Worm (Caenorhabditis elegans) whole organism, young adult: ENCODE data around the gene cyp-33C11.
A peak's percentile ranks its signal among the peaks of the same experiment; 100 is the strongest.

ENCODE experiments used
- C06A6.2 ChIP-seq: fragments of 200-800 bp; sonication (Bioruptor generic); conservative IDR thresholded peaks from 2 replicates; pipeline ENCODE4 v1.3.6; 2022; ENCODE audit warnings: missing genetic modification characterization, missing compliant biosample characterization
- F10E7.11 ChIP-seq: sonication (generic microtip); optimal IDR thresholded peaks from 2 replicates; lab custom pipeline; 2017; ENCODE audit warnings: mild to moderate bottlenecking, missing genetic modification characterization, moderate library complexity, missing compliant biosample characterization
- F37B4.10 ChIP-seq: fragments of 200-800 bp; sonication (Bioruptor generic); IDR thresholded peaks from 2 replicates; pipeline ENCODE4 v1.3.6; 2022; ENCODE audit warnings: missing genetic modification characterization, missing compliant biosample characterization
- F52B5.7 ChIP-seq: sonication (generic microtip); optimal IDR thresholded peaks from 2 replicates; lab custom pipeline; 2016; ENCODE audit warnings: mild to moderate bottlenecking, missing genetic modification characterization, missing compliant biosample characterization
- F57A8.1 ChIP-seq: fragments of 200-800 bp; sonication (Bioruptor generic); optimal IDR thresholded peaks from 2 replicates; lab custom pipeline; 2018; ENCODE audit warnings: mild to moderate bottlenecking, missing genetic modification characterization, moderate library complexity, missing compliant biosample characterization
- F57C9.4 ChIP-seq: sonication (generic microtip); optimal IDR thresholded peaks from 2 replicates; lab custom pipeline; 2017; ENCODE audit warnings: mild to moderate bottlenecking, missing genetic modification characterization, missing compliant biosample characterization
- T26A5.8 ChIP-seq: sonication (generic microtip); optimal IDR thresholded peaks from 2 replicates; lab custom pipeline; 2016; ENCODE audit warnings: missing genetic modification characterization, missing compliant biosample characterization
- Y56A3A.18 ChIP-seq: fragments of 200-800 bp; sonication (Bioruptor generic); IDR thresholded peaks from 2 replicates; pipeline ENCODE4 v1.3.6; 2022; ENCODE audit warnings: missing genetic modification reagents, missing genetic modification characterization, missing compliant biosample characterization
- ZK185.1 ChIP-seq: sonication (generic microtip); optimal IDR thresholded peaks from 2 replicates; lab custom pipeline; 2016; ENCODE audit warnings: mild to moderate bottlenecking, missing genetic modification characterization, missing compliant biosample characterization; ENCODE audit not compliant: poor library complexity, severe bottlenecking
- attf-3 ChIP-seq: fragments of 200-800 bp; sonication (Bioruptor generic); conservative IDR thresholded peaks from 2 replicates; pipeline ENCODE4 v1.3.6; 2022; ENCODE audit warnings: missing genetic modification reagents, missing genetic modification characterization, missing compliant biosample characterization
- attf-5 ChIP-seq: fragments of 200-800 bp; sonication (Bioruptor generic); optimal IDR thresholded peaks from 2 replicates; lab custom pipeline; 2018; ENCODE audit warnings: mild to moderate bottlenecking, missing genetic modification characterization, missing compliant biosample characterization
- attf-6 ChIP-seq: fragments of 200-800 bp; sonication (Bioruptor generic); IDR thresholded peaks from 2 replicates; pipeline ENCODE4 v1.3.6; 2022; ENCODE audit warnings: missing genetic modification reagents, missing genetic modification characterization, missing compliant biosample characterization
- ccch-3 ChIP-seq: fragments of 200-800 bp; sonication (Bioruptor generic); optimal IDR thresholded peaks from 2 replicates; lab custom pipeline; 2018; ENCODE audit warnings: mild to moderate bottlenecking, missing genetic modification characterization, missing compliant biosample characterization
- cebp-2 ChIP-seq: fragments of 200-800 bp; sonication (Bioruptor generic); IDR thresholded peaks from 2 replicates; pipeline ENCODE4 v1.3.6; 2022; ENCODE audit warnings: missing genetic modification characterization, missing compliant biosample characterization
- ceh-100 ChIP-seq: fragments of 200-800 bp; sonication (Bioruptor generic); IDR thresholded peaks from 2 replicates; pipeline ENCODE4 v1.3.6; 2022; ENCODE audit warnings: missing genetic modification reagents, missing genetic modification characterization, missing compliant biosample characterization
- ceh-27 ChIP-seq: fragments of 200-800 bp; sonication (Bioruptor generic); optimal IDR thresholded peaks from 2 replicates; lab custom pipeline; 2018; ENCODE audit warnings: mild to moderate bottlenecking, missing genetic modification characterization, moderate library complexity, missing compliant biosample characterization
- ceh-40 ChIP-seq: fragments of 200-800 bp; sonication (Bioruptor generic); IDR thresholded peaks from 2 replicates; pipeline ENCODE4 v1.3.6; 2022; ENCODE audit warnings: missing genetic modification characterization, missing compliant biosample characterization
- ceh-58 ChIP-seq: fragments of 200-800 bp; sonication (Bioruptor generic); IDR thresholded peaks from 2 replicates; pipeline ENCODE4 v1.3.6; 2022; ENCODE audit warnings: missing genetic modification characterization, missing compliant biosample characterization
- ceh-79 ChIP-seq: sonication (generic microtip); optimal IDR thresholded peaks from 2 replicates; lab custom pipeline; 2017; ENCODE audit warnings: mild to moderate bottlenecking, missing genetic modification characterization, missing compliant biosample characterization
- chd-7 ChIP-seq: sonication (generic microtip); optimal IDR thresholded peaks from 2 replicates; lab custom pipeline; 2016; ENCODE audit warnings: mild to moderate bottlenecking, missing genetic modification characterization, moderate library complexity, missing compliant biosample characterization
- dpl-1 ChIP-seq: fragments of 150-350 bp; optimal IDR thresholded peaks from 2 replicates; lab custom pipeline; 2014; ENCODE audit warnings: missing biosample characterization, missing genetic modification reagents, missing genetic modification characterization
- egrh-3 ChIP-seq: fragments of 200-800 bp; sonication (Bioruptor generic); IDR thresholded peaks from 2 replicates; pipeline ENCODE4 v1.3.6; 2022; ENCODE audit warnings: missing genetic modification reagents, missing genetic modification characterization, missing compliant biosample characterization
- ets-4 ChIP-seq: fragments of 200-800 bp; sonication (Bioruptor generic); optimal IDR thresholded peaks from 2 replicates; lab custom pipeline; 2018; ENCODE audit warnings: mild to moderate bottlenecking, missing genetic modification characterization, missing compliant biosample characterization
- fkh-3 ChIP-seq: sonication (generic microtip); optimal IDR thresholded peaks from 2 replicates; lab custom pipeline; 2016; ENCODE audit warnings: mild to moderate bottlenecking, missing genetic modification characterization, missing compliant biosample characterization
- lag-1 ChIP-seq: fragments of 200-800 bp; sonication (Bioruptor generic); IDR thresholded peaks from 2 replicates; pipeline ENCODE4 v1.3.6; 2022; ENCODE audit warnings: missing genetic modification reagents, missing genetic modification characterization, missing compliant biosample characterization
- let-607 ChIP-seq, 2 experiments: fragments of 200-800 bp in 1 of 2; sonication (Bioruptor generic) in 1 of 2; sonication (generic microtip) in 1 of 2; optimal IDR thresholded peaks; 2 replicates each; lab custom pipeline; 2016 to 2018; ENCODE audit warnings: mild to moderate bottlenecking in 2 of 2, missing compliant biosample characterization in 2 of 2, missing genetic modification characterization in 2 of 2, moderate library complexity in 2 of 2, missing genotype in 1 of 2
- lin-35 ChIP-seq, 3 experiments: fragments of 150-350 bp in 2 of 3; sonication (generic microtip) in 1 of 3; optimal IDR thresholded peaks; 2 replicates each; lab custom pipeline; 2014 to 2018; ENCODE audit warnings: missing biosample characterization in 3 of 3, missing genetic modification characterization in 3 of 3, missing genetic modification reagents in 3 of 3
- lin-40 ChIP-seq: sonication (generic microtip); optimal IDR thresholded peaks from 2 replicates; lab custom pipeline; 2016; ENCODE audit warnings: missing genetic modification characterization, mild to moderate bottlenecking, missing compliant biosample characterization, missing genotype, missing genetic modification reagents
- lir-1 ChIP-seq: fragments of 200-800 bp; sonication (Bioruptor generic); conservative IDR thresholded peaks from 2 replicates; pipeline ENCODE4 v1.3.6; 2022; ENCODE audit warnings: missing genetic modification reagents, missing genetic modification characterization, missing compliant biosample characterization
- lsy-27 ChIP-seq: sonication (generic microtip); optimal IDR thresholded peaks from 2 replicates; lab custom pipeline; 2017; ENCODE audit warnings: missing genetic modification characterization, mild to moderate bottlenecking, missing compliant biosample characterization, antibody characterized with exemption, missing genotype, borderline replicate concordance; ENCODE audit not compliant: insufficient read depth
- madf-3 ChIP-seq: fragments of 200-800 bp; sonication (Bioruptor generic); IDR thresholded peaks from 2 replicates; pipeline ENCODE4 v1.3.6; 2022; ENCODE audit warnings: missing genetic modification reagents, missing genetic modification characterization, missing compliant biosample characterization
- madf-6 ChIP-seq: fragments of 200-800 bp; sonication (Bioruptor generic); IDR thresholded peaks from 2 replicates; pipeline ENCODE4 v1.3.6; 2022; ENCODE audit warnings: missing genetic modification reagents, missing genetic modification characterization, missing compliant biosample characterization
- mes-4 ChIP-seq: sonication (generic microtip); optimal IDR thresholded peaks from 2 replicates; lab custom pipeline; 2016; ENCODE audit warnings: missing genotype, missing genetic modification characterization, missing compliant biosample characterization
- nfya-1 ChIP-seq: sonication (generic microtip); optimal IDR thresholded peaks from 2 replicates; lab custom pipeline; 2017; ENCODE audit warnings: antibody characterized with exemption, missing compliant biosample characterization, missing genetic modification characterization, borderline replicate concordance; ENCODE audit not compliant: insufficient read depth
- nfyb-1 ChIP-seq: fragments of 200-800 bp; sonication (Bioruptor generic); IDR thresholded peaks from 2 replicates; pipeline ENCODE4 v1.3.6; 2022; ENCODE audit warnings: missing genetic modification reagents, missing genetic modification characterization, missing compliant biosample characterization
- nhr-120 ChIP-seq: fragments of 200-800 bp; sonication (Bioruptor generic); IDR thresholded peaks from 2 replicates; pipeline ENCODE4 v1.3.6; 2022; ENCODE audit warnings: missing genetic modification characterization, missing compliant biosample characterization
- nhr-27 ChIP-seq: fragments of 200-800 bp; sonication (Bioruptor generic); optimal IDR thresholded peaks from 2 replicates; lab custom pipeline; 2018; ENCODE audit warnings: mild to moderate bottlenecking, missing genetic modification characterization, moderate library complexity, missing compliant biosample characterization
- pbrm-1 ChIP-seq: fragments of 200-800 bp; sonication (Bioruptor generic); IDR thresholded peaks from 2 replicates; pipeline ENCODE4 v1.3.6; 2022; ENCODE audit warnings: missing genetic modification reagents, missing genetic modification characterization, missing compliant biosample characterization
- somi-1 ChIP-seq: fragments of 200-800 bp; sonication (Bioruptor generic); optimal IDR thresholded peaks from 2 replicates; lab custom pipeline; 2018; ENCODE audit warnings: mild to moderate bottlenecking, missing genetic modification characterization, missing compliant biosample characterization
- unc-130 ChIP-seq: sonication (generic microtip); optimal IDR thresholded peaks from 2 replicates; lab custom pipeline; 2016; ENCODE audit warnings: missing genetic modification reagents, missing genetic modification characterization, missing compliant biosample characterization
- unc-62 ChIP-seq: fragments of 150-350 bp; optimal IDR thresholded peaks from 2 replicates; lab custom pipeline; 2014; ENCODE audit warnings: missing biosample characterization, missing genetic modification reagents, missing genetic modification characterization
- xnd-1 ChIP-seq: sonication (generic microtip); optimal IDR thresholded peaks from 2 replicates; lab custom pipeline; 2016; ENCODE audit warnings: missing genotype, missing genetic modification reagents, missing genetic modification characterization, missing compliant biosample characterization
- zim-3 ChIP-seq: sonication (generic microtip); optimal IDR thresholded peaks from 2 replicates; lab custom pipeline; 2017; ENCODE audit warnings: mild to moderate bottlenecking, missing genetic modification characterization, moderate library complexity, missing compliant biosample characterization
- ztf-25 ChIP-seq: fragments of 200-800 bp; sonication (Bioruptor generic); IDR thresholded peaks from 2 replicates; pipeline ENCODE4 v1.3.6; 2022; ENCODE audit warnings: missing genetic modification reagents, missing genetic modification characterization, missing compliant biosample characterization

The cyp-33C11 gene

ce11 chrV:728822-729493 is 16.2 kb upstream of the cyp-33C11 start (continued):
- TF ChIP-seq lag-1 (GFP tag; lab: Robert Waterston, UW), result no peak
- no peak for TF ChIP-seq F10E7.11 (tag; lab: Kevin White, UChicago)
- no peak for TF ChIP-seq xnd-1 (tag; lab: Kevin White, UChicago)
- peak; percentile 8 for TF ChIP-seq F57C9.4 (tag; lab: Kevin White, UChicago)
- no peak for TF ChIP-seq fkh-3 (tag; lab: Kevin White, UChicago)
- no peak for TF ChIP-seq ceh-27
- no peak for TF ChIP-seq ztf-25
- no peak for TF ChIP-seq lir-1 (GFP tag; lab: Robert Waterston, UW)
- no peak for TF ChIP-seq egrh-3
- no peak for TF ChIP-seq pbrm-1

ce11 chrV:727484-728351 is 14.9 kb upstream of the cyp-33C11 start, which contains the start of the genes icl-1 and srh-2:
Gene icl-1 (minus strand): TSS chrV:728004.
Gene srh-2 (plus strand): TSS chrV:728301.
- TF ChIP-seq lin-35 (GFP tag; optimal IDR thresholded peaks at IDR 0.05; lab: Kevin White, UChicago), result no peak
- TF ChIP-seq lsy-27, result no peak
- TF ChIP-seq ceh-40 (GFP tag; lab: Robert Waterston, UW), result no peak
- no peak for TF ChIP-seq attf-6 (GFP tag; lab: Robert Waterston, UW)
- TF ChIP-seq ceh-58 (GFP tag; lab: Robert Waterston, UW), result no peak
- no peak for TF ChIP-seq attf-3 (GFP tag; lab: Robert Waterston, UW)
- no peak for TF ChIP-seq unc-130 (GFP tag; lab: Kevin White, UChicago)
- peak; percentile 18 for TF ChIP-seq lin-40 (tag; lab: Kevin White, UChicago)
- TF ChIP-seq T26A5.8 (tag; lab: Kevin White, UChicago), result no peak
- TF ChIP-seq chd-7 (tag; lab: Kevin White, UChicago), result peak; percentile 42
- TF ChIP-seq zim-3 (tag; lab: Kevin White, UChicago), result peak; percentile 45
- no peak for TF ChIP-seq ets-4
- TF ChIP-seq lag-1 (GFP tag; lab: Robert Waterston, UW), result 0 out of 2 replicates have a peak, but pooled peaks have one; percentile 45
- TF ChIP-seq ceh-79 (tag; lab: Kevin White, UChicago), result peak; percentile 76
- TF ChIP-seq pbrm-1, result 0 out of 2 replicates have a peak, but pooled peaks have one; percentile 26
- peak; percentile 47; the same call in 1 of the 2 replicates for TF ChIP-seq madf-3
- TF ChIP-seq F57A8.1 (GFP tag; lab: Kevin White, UChicago), result no peak
- no peak for TF ChIP-seq unc-62 (GFP tag; lab: Kevin White, UChicago)
- TF ChIP-seq ZK185.1 (tag; lab: Kevin White, UChicago), result peak; percentile 27
- no peak for TF ChIP-seq mes-4 (tag; lab: Kevin White, UChicago)
- TF ChIP-seq somi-1 (GFP tag; lab: Kevin White, UChicago), result no peak
- no peak for TF ChIP-seq nhr-27
- TF ChIP-seq nfyb-1 (GFP tag; lab: Robert Waterston, UW), result peak; percentile 68
- TF ChIP-seq ccch-3, result no peak
- TF ChIP-seq nhr-120, result no peak
- no peak for TF ChIP-seq cebp-2 (GFP tag; lab: Robert Waterston, UW)
- no peak; the same call in 1 of the 2 replicates for TF ChIP-seq Y56A3A.18 (GFP tag; lab: Robert Waterston, UW)
- no peak for TF ChIP-seq let-607 (tag; optimal IDR thresholded peaks at IDR 0.05; lab: Kevin White, UChicago)
- TF ChIP-seq C06A6.2 (GFP tag; lab: Robert Waterston, UW), result peak; percentile 23; the same call in 1 of the 2 replicates
- TF ChIP-seq xnd-1 (tag; lab: Kevin White, UChicago), result no peak
- TF ChIP-seq F37B4.10, result no peak
- TF ChIP-seq madf-6, result no peak
- TF ChIP-seq nfya-1 (tag; lab: Kevin White, UChicago), result no peak
- no peak for TF ChIP-seq dpl-1 (GFP tag; lab: Kevin White, UChicago)
- TF ChIP-seq ceh-100 (GFP tag; lab: Robert Waterston, UW), result no peak
- no peak for TF ChIP-seq attf-5
- TF ChIP-seq F52B5.7, result peak; percentile 83
- TF ChIP-seq ceh-27, result no peak
